Worm (Caenorhabditis elegans): Measurements from ENCODE around the gene ZC395.5.

ZC395.5 gene

ce11 chrIII:5274715-5275355 is 7.2 kb downstream of the ZC395.5 start, which contains the start of the genes daf-41 and toc-1:
Gene daf-41, minus strand, starts transcription at chrIII:5274765.
Gene toc-1, plus strand, starts transcription at chrIII:5275251.
- TF ChIP-seq K02D7.2 (tag; optimal IDR thresholded peaks at IDR 0.05) (no peak), K09A11.1 (tag; optimal IDR thresholded peaks at IDR 0.05; ENCODE audit: insufficient read depth) (no peak), F13H6.1 (tag; optimal IDR thresholded peaks at IDR 0.05) (no peak), pat-9 (tag; optimal IDR thresholded peaks at IDR 0.05) (no peak), nhr-232 (tag; optimal IDR thresholded peaks at IDR 0.05) (no peak), ceh-34 (tag; optimal IDR thresholded peaks at IDR 0.05) (peak; percentile 18), T23F11.4 (GFP tag; optimal IDR thresholded peaks at IDR 0.05) (no peak), pha-4 (tag; optimal IDR thresholded peaks at IDR 0.05) (no peak), fax-1 (tag; optimal IDR thresholded peaks at IDR 0.05) (no peak), ama-1 (optimal IDR thresholded peaks at IDR 0.05) (no peak), ceh-31 (tag; optimal IDR thresholded peaks at IDR 0.05) (peak; percentile 44), elt-4 (tag; optimal IDR thresholded peaks at IDR 0.05) (no peak), ceh-30 (tag; optimal IDR thresholded peaks at IDR 0.05) (no peak), pax-1 (tag; optimal IDR thresholded peaks at IDR 0.05) (no peak), madf-2 (tag; optimal IDR thresholded peaks at IDR 0.05) (no peak), mec-3 (tag; optimal IDR thresholded peaks at IDR 0.05; ENCODE audit: borderline replicate concordance) (no peak), ceh-48 (tag; optimal IDR thresholded peaks at IDR 0.05) (peak; percentile 4), npax-4 (tag; optimal IDR thresholded peaks at IDR 0.05) (no peak), tbx-2 (tag; optimal IDR thresholded peaks at IDR 0.05) (no peak), ceh-14 (tag; optimal IDR thresholded peaks at IDR 0.05) (peak; percentile 49), ceh-2 (tag; optimal IDR thresholded peaks at IDR 0.05) (no peak), ceh-19 (GFP tag; optimal IDR thresholded peaks at IDR 0.05) (no peak), sox-2 (GFP tag; IDR thresholded peaks at IDR 0.05) (no peak), nfya-1 (tag; optimal IDR thresholded peaks at IDR 0.05) (peak; percentile 23), unc-55 (GFP tag; optimal IDR thresholded peaks at IDR 0.05) (peak; percentile 22), lin-11 (tag; optimal IDR thresholded peaks at IDR 0.05) (no peak), tbx-7 (tag; optimal IDR thresholded peaks at IDR 0.05) (no peak), odd-2 (tag; optimal IDR thresholded peaks at IDR 0.05) (no peak), ceh-9 (tag; optimal IDR thresholded peaks at IDR 0.05) (no peak), ceh-6 (GFP tag; optimal IDR thresholded peaks at IDR 0.05) (no peak), fkh-10 (GFP tag; optimal IDR thresholded peaks at IDR 0.05) (no peak), hlh-8 (tag; optimal IDR thresholded peaks at IDR 0.05) (no peak), dmd-4 (tag; optimal IDR thresholded peaks at IDR 0.05; ENCODE audit: borderline replicate concordance) (no peak), unc-42 (tag; optimal IDR thresholded peaks at IDR 0.05) (peak; percentile 22), ceh-22 (tag; optimal IDR thresholded peaks at IDR 0.05) (no peak), elt-2 (tag; optimal IDR thresholded peaks at IDR 0.05) (no peak), unc-86 (tag; optimal IDR thresholded peaks at IDR 0.05) (no peak), zip-5 (tag; optimal IDR thresholded peaks at IDR 0.05) (no peak), rnt-1 (tag; optimal IDR thresholded peaks at IDR 0.05) (no peak), eyg-1 (tag; optimal IDR thresholded peaks at IDR 0.05) (no peak)

- TF ChIP-seq Y22D7AL.16 (tag; optimal IDR thresholded peaks at IDR 0.05) (no peak), pag-3 (tag; optimal IDR thresholded peaks at IDR 0.05; ENCODE audit: borderline replicate concordance) (no peak), K09A11.1 (tag; optimal IDR thresholded peaks at IDR 0.05; ENCODE audit: insufficient read depth) (no peak), unc-86 (tag; optimal IDR thresholded peaks at IDR 0.05) (no peak), pha-4 (tag; optimal IDR thresholded peaks at IDR 0.05) (no peak), unc-3 (GFP tag; conservative IDR thresholded peaks at IDR 0.05) (no peak), unc-3 (tag; optimal IDR thresholded peaks at IDR 0.05) (no peak), dmd-4 (tag; optimal IDR thresholded peaks at IDR 0.05; ENCODE audit: borderline replicate concordance) (no peak), npax-4 (tag; optimal IDR thresholded peaks at IDR 0.05) (no peak), K02D7.2 (tag; optimal IDR thresholded peaks at IDR 0.05) (no peak), hlh-6 (tag; optimal IDR thresholded peaks at IDR 0.05) (no peak), ahr-1 (tag; optimal IDR thresholded peaks at IDR 0.05) (no peak), rnt-1 (tag; optimal IDR thresholded peaks at IDR 0.05) (no peak), che-1 (tag; optimal IDR thresholded peaks at IDR 0.05) (no peak)
Observed at ce11 chrIII:5277740-5278139, 10.1 kb downstream of the ZC395.5 start, which contains the start of gene clk-1. Gene clk-1, plus strand, starts transcription at chrIII:5277894.
